Worm (Caenorhabditis elegans): ENCODE measurements around the gene ubc-19.

DNA sequence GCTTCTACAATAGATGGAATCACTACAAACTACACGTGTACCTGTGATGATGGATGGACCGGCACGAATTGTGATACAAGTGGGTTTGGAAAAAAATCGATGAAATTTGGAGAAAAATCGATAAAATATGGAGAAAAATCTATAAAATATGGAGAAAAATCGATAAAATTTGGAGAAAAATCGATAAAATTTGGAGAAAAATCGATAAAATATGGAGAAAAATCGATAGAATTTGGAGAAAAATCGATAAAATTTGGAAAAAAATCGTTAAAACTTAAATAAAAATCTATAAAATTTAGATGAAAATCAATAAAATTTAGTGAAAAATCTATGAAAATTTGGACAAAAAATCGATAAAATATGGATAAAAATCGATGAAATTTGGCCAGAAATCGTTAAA lies 45.3 kb downstream of the ubc-19 start:
- no peak for TF ChIP-seq ztf-11 (tag; optimal IDR thresholded peaks at IDR 0.05)
- no peak for TF ChIP-seq elt-1 (tag; optimal IDR thresholded peaks at IDR 0.05)
- no peak for TF ChIP-seq nhr-11 (tag; optimal IDR thresholded peaks at IDR 0.05)
- no peak for TF ChIP-seq nfya-1 (tag; optimal IDR thresholded peaks at IDR 0.05; ENCODE audit: insufficient read depth)
- TF ChIP-seq aly-2 (tag; optimal IDR thresholded peaks at IDR 0.05), result no peak
- no peak for TF ChIP-seq ceh-16 (tag; optimal IDR thresholded peaks at IDR 0.05)
- no peak for TF ChIP-seq unc-39 (tag; optimal IDR thresholded peaks at IDR 0.05)
- no peak for TF ChIP-seq egl-27 (tag; optimal IDR thresholded peaks at IDR 0.05)
- no peak for TF ChIP-seq snpc-4 (tag; optimal IDR thresholded peaks at IDR 0.05)
- TF ChIP-seq fkh-10 (GFP tag; optimal IDR thresholded peaks at IDR 0.05), result no peak
- no peak for TF ChIP-seq unc-62 (GFP tag; optimal IDR thresholded peaks at IDR 0.05)
- no peak for TF ChIP-seq elt-3 (tag; optimal IDR thresholded peaks at IDR 0.05)
